Fruit fly (Drosophila melanogaster) whole organism, embryonic: ENCODE results near the gene Vm26Ac.
A peak's percentile ranks its signal among the peaks of the same experiment; 100 is the strongest.

Experiments
- Atf3 ChIP-seq: fragments of 200-800 bp; sonication (Bioruptor generic); optimal IDR thresholded peaks from 3 replicates; lab custom pipeline; 2016; ENCODE audit warnings: missing biosample characterization, missing genetic modification characterization
- Atf6 ChIP-seq: fragments of 200-800 bp; sonication (Bioruptor generic); IDR thresholded peaks from 2 replicates; pipeline ENCODE4 v1.3.6; 2022; ENCODE audit warnings: missing biosample characterization, missing genetic modification characterization
- Awh ChIP-seq: fragments of 200-800 bp; sonication (Bioruptor generic); IDR thresholded peaks from 2 replicates; pipeline ENCODE4, ENCODE4 v1.3.6; 2022; ENCODE audit warnings: missing biosample characterization, missing genetic modification characterization
- Bgb ChIP-seq: fragments of 200-800 bp; sonication (Bioruptor generic); IDR thresholded peaks from 2 replicates; pipeline ENCODE4 v1.3.6; 2022; ENCODE audit warnings: missing biosample characterization, missing genetic modification characterization; ENCODE audit not compliant: partially characterized antibody
- CG10565 ChIP-seq: fragments of 200-800 bp; sonication (Bioruptor generic); optimal IDR thresholded peaks from 3 replicates; lab custom pipeline; 2016; ENCODE audit warnings: missing biosample characterization, mild to moderate bottlenecking, missing genetic modification characterization
- CG11247 ChIP-seq: fragments of 200-800 bp; sonication (Bioruptor generic); IDR thresholded peaks from 2 replicates; pipeline ENCODE4 v1.3.6; 2022; ENCODE audit warnings: missing biosample characterization, missing genetic modification characterization
- CG11695 ChIP-seq: fragments of 200-800 bp; sonication (Bioruptor generic); IDR thresholded peaks from 3 replicates; pipeline ENCODE4 v1.3.6; 2022; ENCODE audit warnings: missing biosample characterization, missing genetic modification characterization
- CG12299 ChIP-seq: fragments of 200-800 bp; sonication (Bioruptor generic); optimal IDR thresholded peaks from 2 replicates; lab custom pipeline; 2018; ENCODE audit warnings: missing biosample characterization, mild to moderate bottlenecking, missing genetic modification characterization
- CG12769 ChIP-seq: fragments of 200-800 bp; sonication (Bioruptor generic); optimal IDR thresholded peaks from 2 replicates; lab custom pipeline; 2019; ENCODE audit warnings: missing biosample characterization, mild to moderate bottlenecking, missing genetic modification characterization, moderate library complexity
- CG13287 ChIP-seq: fragments of 200-800 bp; sonication (Bioruptor generic); IDR thresholded peaks from 2 replicates; pipeline ENCODE4 v1.3.6; 2022; ENCODE audit warnings: missing biosample characterization, missing genetic modification characterization; ENCODE audit not compliant: partially characterized antibody
- CG13775 ChIP-seq: fragments of 200-800 bp; sonication (Bioruptor generic); optimal IDR thresholded peaks from 3 replicates; lab custom pipeline; 2017; ENCODE audit warnings: missing biosample characterization, mild to moderate bottlenecking, missing genetic modification characterization
- CG1647 ChIP-seq: fragments of 200-800 bp; sonication (Bioruptor generic); optimal IDR thresholded peaks from 3 replicates; lab custom pipeline; 2016; ENCODE audit warnings: missing biosample characterization, missing genetic modification characterization
- CG17612 ChIP-seq: fragments of 200-800 bp; sonication (Bioruptor generic); IDR thresholded peaks from 2 replicates; pipeline ENCODE4 v1.3.6; 2022; ENCODE audit warnings: missing biosample characterization, missing genetic modification characterization
- CG18476 ChIP-seq: fragments of 200-800 bp; sonication (Bioruptor generic); optimal IDR thresholded peaks from 2 replicates; lab custom pipeline; 2016; ENCODE audit warnings: missing biosample characterization, mild to moderate bottlenecking, missing genetic modification characterization
- CG18764 ChIP-seq: fragments of 200-800 bp; sonication (Bioruptor generic); optimal IDR thresholded peaks from 3 replicates; lab custom pipeline; 2016; ENCODE audit warnings: missing biosample characterization, missing genetic modification characterization
- CG30020 ChIP-seq: fragments of 200-800 bp; optimal IDR thresholded peaks from 2 replicates; lab custom pipeline; 2019; ENCODE audit warnings: missing biosample characterization, mild to moderate bottlenecking, missing genetic modification characterization, moderate library complexity
- CG30431 ChIP-seq: fragments of 200-800 bp; sonication (Bioruptor generic); optimal IDR thresholded peaks from 2 replicates; lab custom pipeline; 2017; ENCODE audit warnings: missing biosample characterization, missing genetic modification characterization
- CG3838 ChIP-seq: fragments of 200-800 bp; sonication (Bioruptor generic); optimal IDR thresholded peaks from 3 replicates; lab custom pipeline; 2016; ENCODE audit warnings: missing biosample characterization, missing genetic modification characterization
- CG3847 ChIP-seq: fragments of 200-800 bp; sonication (Bioruptor generic); IDR thresholded peaks from 2 replicates; pipeline ENCODE4 v1.3.6; 2022; ENCODE audit warnings: missing biosample characterization, missing genetic modification characterization
- CG5180 ChIP-seq: fragments of 200-800 bp; sonication (Bioruptor generic); optimal IDR thresholded peaks from 3 replicates; lab custom pipeline; 2017; ENCODE audit warnings: missing biosample characterization, missing genetic modification characterization, mild to moderate bottlenecking, moderate library complexity, missing genetic modification reagents
- CG7987 ChIP-seq: fragments of 200-800 bp; sonication (Bioruptor generic); optimal IDR thresholded peaks from 2 replicates; lab custom pipeline; 2018; ENCODE audit warnings: missing biosample characterization, mild to moderate bottlenecking, missing genetic modification characterization, moderate library complexity
- CG9797 ChIP-seq: fragments of 200-800 bp; sonication (Bioruptor generic); optimal IDR thresholded peaks from 3 replicates; lab custom pipeline; 2018; ENCODE audit warnings: missing biosample characterization, mild to moderate bottlenecking, missing genetic modification characterization
- Camta ChIP-seq: fragments of 200-800 bp; sonication (Bioruptor generic); optimal IDR thresholded peaks from 2 replicates; lab custom pipeline; 2016; ENCODE audit warnings: missing biosample characterization, missing genetic modification characterization
- CoRest ChIP-seq: fragments of 200-800 bp; sonication (Bioruptor generic); optimal IDR thresholded peaks from 3 replicates; lab custom pipeline; 2018; ENCODE audit warnings: missing biosample characterization, mild to moderate bottlenecking, missing genetic modification characterization, moderate library complexity
- Dip2 ChIP-seq: fragments of 200-800 bp; sonication (Bioruptor generic); IDR thresholded peaks from 2 replicates; pipeline ENCODE4 v1.3.6; 2022; ENCODE audit warnings: missing biosample characterization, missing genetic modification characterization
- Dip3 ChIP-seq: fragments of 200-800 bp; sonication (Bioruptor generic); optimal IDR thresholded peaks from 3 replicates; lab custom pipeline; 2016; ENCODE audit warnings: missing biosample characterization, missing genetic modification characterization
- HmgZ ChIP-seq: fragments of 200-800 bp; sonication (Bioruptor generic); optimal IDR thresholded peaks from 2 replicates; lab custom pipeline; 2018; ENCODE audit warnings: missing biosample characterization, mild to moderate bottlenecking, missing genetic modification characterization
- Hsf ChIP-seq: fragments of 200-800 bp; sonication (Bioruptor generic); optimal IDR thresholded peaks from 3 replicates; lab custom pipeline; 2016; ENCODE audit warnings: missing biosample characterization, missing genetic modification characterization
- NFAT ChIP-seq: fragments of 200-800 bp; sonication (Bioruptor generic); IDR thresholded peaks from 2 replicates; pipeline ENCODE4 v1.3.6; 2022; ENCODE audit warnings: missing biosample characterization, missing genetic modification characterization
- Oaz ChIP-seq: fragments of 200-800 bp; sonication (Bioruptor generic); IDR thresholded peaks from 2 replicates; pipeline ENCODE4 v1.3.6; 2022; ENCODE audit warnings: missing biosample characterization, missing genetic modification characterization
- PHDP ChIP-seq: fragments of 200-800 bp; sonication (Bioruptor generic); optimal IDR thresholded peaks from 3 replicates; lab custom pipeline; 2018; ENCODE audit warnings: missing biosample characterization, mild to moderate bottlenecking, missing genetic modification characterization, moderate library complexity
- Rx ChIP-seq: fragments of 200-800 bp; sonication (Bioruptor generic); IDR thresholded peaks from 2 replicates; pipeline ENCODE4 v1.3.6; 2022; ENCODE audit warnings: missing biosample characterization, missing genetic modification characterization
- Sry-δ ChIP-seq: fragments of 200-800 bp; sonication (Bioruptor generic); optimal IDR thresholded peaks from 2 replicates; lab custom pipeline; 2016; ENCODE audit warnings: missing biosample characterization, missing genetic modification characterization
- ac ChIP-seq: fragments of 200-800 bp; sonication (Bioruptor generic); optimal IDR thresholded peaks from 3 replicates; lab custom pipeline; 2017; ENCODE audit warnings: missing biosample characterization, mild to moderate bottlenecking, missing genetic modification characterization
- bbx ChIP-seq: fragments of 200-800 bp; sonication (Bioruptor generic); IDR thresholded peaks from 2 replicates; pipeline ENCODE4 v1.3.6; 2022; ENCODE audit warnings: missing biosample characterization, missing genetic modification characterization; ENCODE audit not compliant: partially characterized antibody
- dmrt11E ChIP-seq: fragments of 200-800 bp; sonication (Bioruptor generic); optimal IDR thresholded peaks from 3 replicates; lab custom pipeline; 2018; ENCODE audit warnings: missing biosample characterization, mild to moderate bottlenecking, missing genetic modification characterization, moderate library complexity
- emc ChIP-seq: fragments of 200-800 bp; sonication (Bioruptor generic); optimal IDR thresholded peaks from 2 replicates; lab custom pipeline; 2016; ENCODE audit warnings: missing biosample characterization, missing genetic modification characterization
- hth ChIP-seq: fragments of >200 bp; optimal IDR thresholded peaks from 2 replicates; lab custom pipeline; 2017; ENCODE audit warnings: inconsistent platforms
- jumu ChIP-seq: fragments of 200-800 bp; sonication (Bioruptor generic); optimal IDR thresholded peaks from 3 replicates; lab custom pipeline; 2016; ENCODE audit warnings: missing biosample characterization, missing genetic modification characterization
- lbe ChIP-seq: fragments of 200-800 bp; sonication (Bioruptor generic); optimal IDR thresholded peaks from 2 replicates; lab custom pipeline; 2016; ENCODE audit warnings: missing biosample characterization, mild to moderate bottlenecking, missing genetic modification characterization
- maf-S ChIP-seq: fragments of 200-800 bp; sonication (Bioruptor generic); optimal IDR thresholded peaks from 2 replicates; lab custom pipeline; 2016; ENCODE audit warnings: missing biosample characterization, missing genetic modification characterization
- mam ChIP-seq: fragments of 200-800 bp; sonication (Bioruptor generic); optimal IDR thresholded peaks from 3 replicates; lab custom pipeline; 2016; ENCODE audit warnings: missing biosample characterization, missing genetic modification characterization
- nau ChIP-seq: fragments of 200-800 bp; sonication (Bioruptor generic); optimal IDR thresholded peaks from 3 replicates; lab custom pipeline; 2017; ENCODE audit warnings: missing biosample characterization, mild to moderate bottlenecking, missing genetic modification characterization, missing genetic modification reagents
- oc ChIP-seq: fragments of 200-800 bp; sonication (Bioruptor generic); optimal IDR thresholded peaks from 2 replicates; lab custom pipeline; 2018; ENCODE audit warnings: missing biosample characterization, mild to moderate bottlenecking, missing genetic modification characterization, moderate library complexity
- pb ChIP-seq: fragments of 200-800 bp; sonication (Bioruptor generic); optimal IDR thresholded peaks from 3 replicates; lab custom pipeline; 2016; ENCODE audit warnings: missing biosample characterization, missing genetic modification characterization
- ro ChIP-seq: fragments of 200-800 bp; sonication (Bioruptor generic); IDR thresholded peaks from 2 replicates; pipeline ENCODE4 v1.3.6; 2022; ENCODE audit warnings: missing biosample characterization, missing genetic modification characterization
- row ChIP-seq: fragments of 200-800 bp; sonication (Bioruptor generic); IDR thresholded peaks from 3 replicates; pipeline ENCODE4 v1.3.6; 2022; ENCODE audit warnings: missing biosample characterization, missing genetic modification characterization
- sens ChIP-seq: fragments of 200-800 bp; sonication (Bioruptor generic); peaks from one replicate; lab custom pipeline; 2016; ENCODE audit warnings: missing biosample characterization, missing genetic modification characterization
- shn ChIP-seq: fragments of 200-800 bp; sonication (Bioruptor generic); optimal IDR thresholded peaks from 3 replicates; lab custom pipeline; 2016; ENCODE audit warnings: missing biosample characterization, missing genetic modification characterization
- sqz ChIP-seq: fragments of 200-800 bp; sonication (Bioruptor generic); optimal IDR thresholded peaks from 3 replicates; lab custom pipeline; 2018; ENCODE audit warnings: missing biosample characterization, mild to moderate bottlenecking, missing genetic modification characterization
- zf30C ChIP-seq: fragments of 200-800 bp; sonication (Bioruptor generic); optimal IDR thresholded peaks from 3 replicates; lab custom pipeline; 2018; ENCODE audit warnings: missing biosample characterization, mild to moderate bottlenecking, missing genetic modification characterization

Gene Vm26Ac

DNA sequence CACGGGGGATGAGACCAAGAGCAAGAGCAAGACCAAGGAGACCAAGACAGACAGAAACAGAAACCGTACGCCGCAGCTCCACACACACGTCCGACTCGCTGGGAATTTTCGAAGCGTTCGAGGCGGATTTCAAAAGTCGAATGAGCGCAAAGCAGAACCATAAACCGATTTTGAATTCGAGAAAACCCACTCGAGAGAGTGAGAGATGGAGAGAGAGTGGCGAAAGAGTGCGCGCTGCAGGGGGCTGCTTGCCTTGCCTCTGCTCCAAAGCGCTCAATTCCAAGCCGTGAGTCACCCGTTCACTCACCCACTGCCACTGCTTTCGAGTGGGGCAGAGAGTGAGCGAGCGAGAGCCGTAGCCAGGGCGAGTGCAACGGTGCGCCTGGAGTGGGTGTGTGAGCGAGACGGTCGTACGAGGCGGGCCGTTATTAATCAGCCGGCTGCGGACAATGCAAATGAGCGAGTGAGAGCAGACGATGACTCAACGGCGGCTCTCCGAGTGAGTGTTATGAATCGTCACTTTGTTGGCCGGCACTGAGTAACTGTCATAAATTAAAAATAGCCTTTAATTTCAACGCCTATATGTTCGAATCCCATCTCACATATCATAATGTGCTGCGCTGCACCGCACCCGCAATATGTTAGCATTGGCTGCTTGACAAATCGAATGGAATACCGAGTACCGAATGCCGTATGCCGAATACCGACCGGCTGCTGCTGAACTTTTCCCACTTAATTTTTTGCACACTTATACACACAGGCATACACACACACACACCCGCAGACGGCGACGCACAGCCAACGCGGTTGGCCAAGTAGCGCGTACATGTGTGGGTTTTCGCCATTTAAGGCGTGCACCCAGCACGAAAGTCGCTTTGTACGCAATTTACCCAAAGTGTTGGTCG, 21.8 kb upstream of the Vm26Ac start (continued):
- TF ChIP-seq dmrt11E (tag; lab: Kevin White, UChicago) (no peak), CG9797 (GFP tag; lab: Kevin White, UChicago) (no peak), maf-S (GFP tag; lab: Kevin White, UChicago) (no peak), pb (GFP tag; lab: Kevin White, UChicago) (no peak), ro (GFP tag; lab: Robert Waterston, UW) (no peak), CG12769 (tag; lab: Kevin White, UChicago) (peak; percentile 23), Camta (GFP tag; lab: Kevin White, UChicago) (no peak), CG3847 (no peak), CG30431 (no peak), CG13287 (GFP tag; lab: Robert Waterston, UW) (no peak), CG17612 (no peak), CG18476 (no peak), Bgb (GFP tag; lab: Robert Waterston, UW) (no peak), CG11247 (GFP tag; lab: Robert Waterston, UW) (no peak), CG10565 (GFP tag; lab: Kevin White, UChicago) (no peak), mam (no peak), jumu (GFP tag; lab: Kevin White, UChicago) (peak; percentile 12), CG30020 (tag; lab: Kevin White, UChicago) (no peak), HmgZ (peak; percentile 31), CG18764 (GFP tag; lab: Kevin White, UChicago) (no peak), CoRest (tag; lab: Kevin White, UChicago) (no peak), CG1647 (GFP tag; lab: Kevin White, UChicago) (no peak), NFAT (GFP tag; lab: Robert Waterston, UW) (no peak), emc (GFP tag; lab: Kevin White, UChicago) (no peak), nau (no peak), shn (no peak), CG12299 (tag; lab: Kevin White, UChicago) (peak; percentile 64), sens (GFP tag; lab: Kevin White, UChicago) (peak; percentile 82), Atf6 (GFP tag; lab: Robert Waterston, UW) (no peak), sqz (GFP tag; lab: Kevin White, UChicago) (peak; percentile 6), oc (peak; percentile 16), Oaz (GFP tag; lab: Robert Waterston, UW) (no peak), hth (no peak), Sry-δ (no peak), zf30C (GFP tag; lab: Kevin White, UChicago) (peak; percentile 26), CG11695 (GFP tag; lab: Robert Waterston, UW) (no peak), ac (GFP tag; lab: Kevin White, UChicago) (no peak), Atf3 (no peak), PHDP (peak; percentile 22), Dip2 (no peak), Dip3 (GFP tag; lab: Kevin White, UChicago) (no peak), Rx (GFP tag; lab: Robert Waterston, UW) (no peak), CG5180 (peak; percentile 13), Awh (GFP tag; lab: Robert Waterston, UW) (no peak), CG3838 (GFP tag; lab: Kevin White, UChicago) (no peak), CG7987 (GFP tag; lab: Kevin White, UChicago) (peak; percentile 42), bbx (GFP tag; lab: Robert Waterston, UW) (no peak), lbe (GFP tag; lab: Kevin White, UChicago) (peak; percentile 70), CG13775 (GFP tag; lab: Kevin White, UChicago) (no peak), row (GFP tag; lab: Robert Waterston, UW) (no peak), Hsf (no peak)
